Worm (Caenorhabditis elegans) whole organism, L4 larva: ENCODE data around the gene dac-1.
A peak's percentile ranks its signal among the peaks of the same experiment; 100 is the strongest.

Experiments
- F44E2.7 ChIP-seq: fragments of 200-800 bp; sonication (Bioruptor generic); IDR thresholded peaks from 2 replicates; pipeline ENCODE4 v2.1.2; 2022; ENCODE audit warnings: missing genetic modification characterization, missing compliant biosample characterization
- ZK546.5 ChIP-seq, 2 experiments: sonication (generic microtip); optimal IDR thresholded peaks; 2 replicates each; lab custom pipeline; 2017; ENCODE audit warnings: missing biosample characterization in 2 of 2, missing genetic modification characterization in 2 of 2
- ceh-82 ChIP-seq: sonication (generic microtip); optimal IDR thresholded peaks from 2 replicates; lab custom pipeline; 2017; ENCODE audit warnings: missing biosample characterization, missing genetic modification characterization
- duxl-1 ChIP-seq: sonication (generic microtip); optimal IDR thresholded peaks from 2 replicates; lab custom pipeline; 2016; ENCODE audit warnings: mild to moderate bottlenecking, missing genetic modification characterization, moderate library complexity, missing compliant biosample characterization; ENCODE audit not compliant: poor library complexity
- fkh-10 ChIP-seq: fragments of 150-350 bp; optimal IDR thresholded peaks from 2 replicates; lab custom pipeline; 2014; ENCODE audit warnings: missing biosample characterization, missing genetic modification reagents, missing genetic modification characterization
- fos-1 ChIP-seq: fragments of 150-350 bp; optimal IDR thresholded peaks from 2 replicates; lab custom pipeline; 2014; ENCODE audit warnings: missing biosample characterization, missing genetic modification characterization
- nhr-10 ChIP-seq: fragments of 150-350 bp; optimal IDR thresholded peaks from 2 replicates; lab custom pipeline; 2014; ENCODE audit warnings: missing biosample characterization, missing genetic modification characterization
- nhr-237 ChIP-seq: sonication (generic microtip); optimal IDR thresholded peaks from 2 replicates; lab custom pipeline; 2017; ENCODE audit warnings: missing biosample characterization, missing genetic modification characterization
- nhr-28 ChIP-seq: fragments of 150-350 bp; optimal IDR thresholded peaks from 2 replicates; lab custom pipeline; 2014; ENCODE audit warnings: missing biosample characterization, missing genetic modification characterization
- pha-4 ChIP-seq, 2 experiments: fragments of 150-350 bp in 1 of 2; fragments of 200-800 bp in 1 of 2; sonication (Bioruptor generic) in 1 of 2; IDR thresholded peaks in 1 of 2; optimal IDR thresholded peaks in 1 of 2; 2 replicates each; pipeline versions ENCODE4 v1.3.6 to Lab custom; 2014 to 2022; ENCODE audit warnings: missing genetic modification characterization in 2 of 2, missing genetic modification reagents in 2 of 2, missing biosample characterization in 1 of 2, missing compliant biosample characterization in 1 of 2
- snpc-4 ChIP-seq: fragments of 150-350 bp; optimal IDR thresholded peaks from 2 replicates; lab custom pipeline; 2014; ENCODE audit warnings: missing biosample characterization, missing genetic modification characterization
- unc-39 ChIP-seq: sonication (generic microtip); optimal IDR thresholded peaks from 2 replicates; lab custom pipeline; 2017; ENCODE audit warnings: missing biosample characterization, missing genetic modification characterization
- ztf-7 ChIP-seq: fragments of 150-350 bp; optimal IDR thresholded peaks from 2 replicates; lab custom pipeline; 2014; ENCODE audit warnings: missing biosample characterization, missing genetic modification characterization

- TF ChIP-seq F44E2.7 (GFP tag; lab: Robert Waterston, UW) = no peak
- TF ChIP-seq duxl-1 (tag; lab: Kevin White, UChicago) = peak; percentile 8
- TF ChIP-seq ZK546.5 (tag; optimal IDR thresholded peaks at IDR 0.05; lab: Kevin White, UChicago) = no peak
- TF ChIP-seq nhr-237 = no peak
- no peak for TF ChIP-seq nhr-28 (tag; lab: Kevin White, UChicago)
- no peak for TF ChIP-seq nhr-10
- no peak for TF ChIP-seq snpc-4 (tag; lab: Kevin White, UChicago)
- no peak for TF ChIP-seq fos-1 (tag; lab: Kevin White, UChicago)
- no peak for TF ChIP-seq fkh-10 (GFP tag; lab: Kevin White, UChicago)
- TF ChIP-seq ceh-82 (tag; lab: Kevin White, UChicago) = no peak
- TF ChIP-seq ztf-7 (tag; lab: Kevin White, UChicago) = no peak
- no peak for TF ChIP-seq unc-39 (tag; lab: Kevin White, UChicago)
- TF ChIP-seq pha-4 (GFP tag; IDR thresholded peaks at IDR 0.05; lab: Robert Waterston, UW) = no peak
- no peak for TF ChIP-seq pha-4 (tag; optimal IDR thresholded peaks at IDR 0.05; lab: Kevin White, UChicago)
Measured at ce11 chrIII:834443-834815, 18.5 kb downstream of the dac-1 start.
